Fruit fly (Drosophila melanogaster): ENCODE results near the gene CG4259.

- no peak for TF ChIP-seq lola (GFP tag; optimal IDR thresholded peaks at IDR 0.05)
- no peak for TF ChIP-seq CG17568 (GFP tag; optimal IDR thresholded peaks at IDR 0.05)
- TF ChIP-seq disco-r (GFP tag; optimal IDR thresholded peaks at IDR 0.05), result no peak
- no peak for TF ChIP-seq Antp (GFP tag; optimal IDR thresholded peaks at IDR 0.05)
- peak in 1 of 2 experiments; percentile 94 for TF ChIP-seq Eip74EF (GFP tag; optimal IDR thresholded peaks at IDR 0.05)
- TF ChIP-seq HLHmδ (GFP tag; optimal IDR thresholded peaks at IDR 0.05), result no peak
Observed at dm6 chr2L:2175090-2175830, 46.2 kb upstream of the CG4259 start.
